Worm (Caenorhabditis elegans): Measurements from ENCODE around the gene C26D10.3.

The C26D10.3 gene

DNA sequence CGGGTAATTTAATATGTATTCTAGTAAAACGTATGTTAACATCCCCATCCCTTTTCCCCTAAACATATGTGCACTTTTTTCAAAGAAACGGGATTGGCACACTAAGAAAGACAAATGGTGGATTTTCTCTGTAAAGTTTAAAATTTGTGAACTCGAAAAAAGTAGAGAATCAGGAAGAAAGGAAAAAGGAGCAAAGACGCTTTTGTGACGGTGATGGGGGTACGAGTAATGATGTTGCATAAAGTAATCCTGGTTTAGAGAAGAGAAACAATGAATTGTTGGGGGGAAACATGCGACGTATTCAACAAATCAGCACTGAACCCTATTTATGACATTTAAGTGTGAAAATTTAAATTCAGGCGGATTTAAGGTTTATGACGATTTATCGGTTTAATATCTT lies 13.7 kb upstream of the C26D10.3 start:
- TF ChIP-seq unc-62 (GFP tag; optimal IDR thresholded peaks at IDR 0.05 in 1 of 2) = peak in 1 of 2 experiments; percentile 67
- TF ChIP-seq unc-62 (tag; optimal IDR thresholded peaks at IDR 0.05) = no peak
- TF ChIP-seq nhr-76 (tag; optimal IDR thresholded peaks at IDR 0.05) = no peak

DNA sequence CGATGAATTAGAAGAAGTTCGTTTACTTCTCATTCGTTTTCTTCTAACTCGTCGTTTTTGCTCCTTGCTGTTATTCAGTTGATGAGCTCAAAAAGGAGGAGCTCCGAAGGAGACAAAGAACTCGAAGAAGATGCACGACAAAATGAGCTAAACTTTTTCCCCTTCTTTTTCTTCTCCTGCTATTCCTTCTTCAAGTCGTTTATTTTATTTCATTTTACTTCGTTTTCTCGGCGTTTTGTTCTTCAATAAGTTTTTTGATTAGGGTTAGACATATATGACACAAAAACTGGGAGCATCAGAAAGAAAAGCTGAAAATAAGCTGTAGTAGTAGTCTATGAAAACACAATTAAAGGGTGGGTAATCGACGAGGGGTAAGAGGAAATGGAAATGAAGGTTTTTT lies 13.2 kb upstream of the C26D10.3 start:
- TF ChIP-seq fkh-10 (GFP tag; optimal IDR thresholded peaks at IDR 0.05) = peak; percentile 67
- no peak for TF ChIP-seq daf-19 (GFP tag; conservative IDR thresholded peaks at IDR 0.05)

DNA sequence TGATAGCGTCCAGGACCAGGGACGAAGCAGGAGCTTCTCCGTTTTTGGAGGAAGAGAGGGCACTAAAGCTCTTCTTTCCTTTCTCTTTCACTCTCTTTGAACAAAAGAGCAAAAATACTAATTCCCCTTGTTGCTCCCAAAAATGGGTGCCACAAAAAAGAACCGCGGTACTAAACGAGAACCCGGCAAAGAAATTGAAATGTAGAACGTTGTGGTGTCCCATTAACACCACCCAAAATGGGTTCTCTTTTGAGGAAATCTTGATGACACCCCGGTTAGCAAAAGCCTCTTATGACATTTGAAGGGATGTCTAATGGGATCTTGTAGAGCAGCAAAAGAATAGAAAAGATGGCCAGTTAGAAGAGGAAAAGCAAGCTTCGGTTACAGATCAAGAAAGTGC lies 10.4 kb upstream of the C26D10.3 start:
- no peak for TF ChIP-seq nhr-10 (tag; optimal IDR thresholded peaks at IDR 0.05)
- TF ChIP-seq ceh-32 (tag; optimal IDR thresholded peaks at IDR 0.05; ENCODE audit: poor library complexity) = no peak
- TF ChIP-seq saeg-2 (GFP tag; IDR thresholded peaks at IDR 0.05) = no peak
- no peak for TF ChIP-seq F44E2.7 (GFP tag; IDR thresholded peaks at IDR 0.05)
- no peak for TF ChIP-seq nhr-42 (GFP tag; IDR thresholded peaks at IDR 0.05)
- TF ChIP-seq unc-62 (GFP tag; optimal IDR thresholded peaks at IDR 0.05 in 1 of 2) = peak in 1 of 2 experiments; percentile 30
- TF ChIP-seq unc-62 (tag; optimal IDR thresholded peaks at IDR 0.05) = no peak
- TF ChIP-seq nhr-48 (tag; optimal IDR thresholded peaks at IDR 0.05) = no peak
- peak; percentile 91 for TF ChIP-seq aha-1 (tag)
- no peak for TF ChIP-seq dpl-1 (GFP tag; optimal IDR thresholded peaks at IDR 0.05)
- TF ChIP-seq T26A8.4 (GFP tag; IDR thresholded peaks at IDR 0.05) = no peak

DNA sequence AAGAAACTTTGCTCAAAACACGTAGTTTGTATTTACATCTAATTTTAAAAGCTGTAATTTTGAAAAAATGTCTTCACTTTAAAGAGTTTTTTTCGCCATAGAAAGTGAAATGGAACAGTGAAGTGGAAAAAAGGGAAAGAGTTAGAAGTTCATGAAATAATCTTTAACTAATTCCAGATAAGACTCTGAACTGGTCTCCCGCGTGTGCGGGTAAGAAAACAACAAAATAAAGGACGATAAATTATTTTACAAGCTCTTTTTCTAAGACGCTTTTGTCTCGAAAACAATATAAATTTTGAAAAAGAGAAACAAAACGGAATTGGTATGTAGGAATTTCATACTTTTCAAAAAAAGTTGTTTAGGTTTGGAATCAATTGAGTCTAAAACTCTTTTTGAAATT lies 8.5 kb upstream of the C26D10.3 start:
- TF ChIP-seq unc-62 (GFP tag; optimal IDR thresholded peaks at IDR 0.05 in 1 of 2) (peak in 1 of 2 experiments; percentile 77), unc-62 (tag; optimal IDR thresholded peaks at IDR 0.05) (no peak), lin-15B (tag; optimal IDR thresholded peaks at IDR 0.05) (no peak), egl-27 (tag; optimal IDR thresholded peaks at IDR 0.05) (no peak), pqm-1 (tag; optimal IDR thresholded peaks at IDR 0.05) (no peak)

DNA sequence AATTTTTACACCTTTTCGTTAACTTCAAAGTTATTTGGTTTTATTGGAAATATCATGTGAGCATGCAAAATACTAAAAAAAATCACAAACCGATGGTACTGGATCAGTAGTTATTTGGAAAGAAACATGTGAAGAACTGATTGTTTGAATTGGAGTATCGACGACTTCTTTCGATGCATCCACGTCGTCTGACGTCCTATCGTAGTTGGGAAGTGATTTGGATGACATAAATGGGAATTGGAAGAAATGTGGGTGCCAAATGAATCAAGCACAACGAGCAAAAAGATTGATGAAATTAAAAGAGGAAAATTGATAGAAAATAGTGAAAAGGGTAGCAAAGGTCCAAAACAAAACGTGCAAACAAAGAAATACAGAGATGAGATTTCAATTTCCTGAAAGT lies 3.9 kb upstream of the C26D10.3 start, which contains the start of gene shw-1:
Gene shw-1, minus strand, starts transcription at position 228 of the 400 bp plus-strand sequence.
- peak; percentile 55 for TF ChIP-seq aha-1 (tag)
- no peak for TF ChIP-seq D1046.2 (GFP tag; IDR thresholded peaks at IDR 0.05)
- TF ChIP-seq unc-62 (GFP tag; optimal IDR thresholded peaks at IDR 0.05 in 1 of 2) = peak in 1 of 2 experiments; percentile 78
- TF ChIP-seq unc-62 (tag; optimal IDR thresholded peaks at IDR 0.05) = no peak
- TF ChIP-seq ceh-62 (tag; optimal IDR thresholded peaks at IDR 0.05) = no peak
- TF ChIP-seq lir-3 (tag; optimal IDR thresholded peaks at IDR 0.05) = no peak
- TF ChIP-seq zip-2 (tag; optimal IDR thresholded peaks at IDR 0.05) = no peak
- TF ChIP-seq lin-39 (tag; optimal IDR thresholded peaks at IDR 0.05) = no peak
- no peak for TF ChIP-seq mdl-1 (tag; optimal IDR thresholded peaks at IDR 0.05)

DNA sequence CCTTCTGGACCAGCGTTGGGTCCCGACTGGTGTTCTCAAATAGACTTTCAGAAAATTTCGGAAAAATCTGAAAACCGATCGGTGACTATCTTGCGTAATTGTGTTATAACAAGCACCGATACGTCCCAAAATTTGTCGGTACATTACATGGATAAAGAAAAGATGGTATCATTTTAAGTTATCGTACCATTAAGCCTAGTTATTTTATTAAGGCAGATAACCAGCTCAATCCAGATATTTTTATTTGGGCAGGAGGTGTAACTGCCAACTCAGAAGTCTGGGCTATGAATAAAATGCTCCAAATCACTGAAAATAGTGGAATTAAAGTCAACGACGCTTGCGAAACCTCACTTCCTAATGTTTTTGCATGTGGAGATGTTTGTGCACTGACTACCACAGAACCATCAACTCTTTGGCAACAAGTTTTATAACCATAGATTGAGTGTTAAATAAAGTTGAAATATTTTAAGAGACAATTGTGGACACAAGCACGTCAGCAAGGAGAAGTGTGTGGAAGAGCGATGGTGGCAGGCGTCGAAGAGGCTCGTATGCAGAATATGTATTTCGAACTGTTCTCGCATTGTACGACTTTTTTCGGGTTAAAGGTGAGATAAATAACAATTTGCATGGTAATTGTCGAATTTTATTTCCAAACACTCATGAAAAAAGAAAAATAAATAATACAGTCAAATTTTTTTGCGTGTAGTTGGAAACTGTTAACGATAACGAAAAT lies 1.2 kb downstream of the C26D10.3 start:
- TF ChIP-seq mes-2 (tag; optimal IDR thresholded peaks at IDR 0.05; ENCODE audit: poor library complexity, severe bottlenecking) = peak; percentile 20
- TF ChIP-seq lin-15B (tag; optimal IDR thresholded peaks at IDR 0.05) = no peak
- TF ChIP-seq dve-1 (tag; optimal IDR thresholded peaks at IDR 0.05; ENCODE audit: insufficient read depth) = no peak
- TF ChIP-seq nhr-102 (tag; optimal IDR thresholded peaks at IDR 0.05) = peak; percentile 15
- peak; percentile 95 for TF ChIP-seq aha-1 (tag)
- no peak for TF ChIP-seq spr-3 (GFP tag; optimal IDR thresholded peaks at IDR 0.05)
- TF ChIP-seq lin-39 (tag; optimal IDR thresholded peaks at IDR 0.05) = no peak
- no peak for TF ChIP-seq Y105C5A.15 (GFP tag; IDR thresholded peaks at IDR 0.05)
- TF ChIP-seq lin-1 (GFP tag; IDR thresholded peaks at IDR 0.05) = no peak
- TF ChIP-seq nhr-42 (GFP tag; IDR thresholded peaks at IDR 0.05) = no peak
- no peak for TF ChIP-seq mxl-3 (GFP tag; optimal IDR thresholded peaks at IDR 0.05)
- TF ChIP-seq ama-1 (optimal IDR thresholded peaks at IDR 0.05) = peak; percentile 66
- no peak for TF ChIP-seq F49E8.2 (tag; optimal IDR thresholded peaks at IDR 0.05; ENCODE audit: borderline replicate concordance)
- TF ChIP-seq duxl-1 (tag; optimal IDR thresholded peaks at IDR 0.05; ENCODE audit: poor library complexity) = peak; percentile 36
- peak; percentile 57 for TF ChIP-seq lin-38 (GFP tag; IDR thresholded peaks at IDR 0.05)
- no peak for TF ChIP-seq nhr-11 (tag; optimal IDR thresholded peaks at IDR 0.05)
- peak; percentile 14 for TF ChIP-seq mep-1 (tag; optimal IDR thresholded peaks at IDR 0.05)
